Worm (Caenorhabditis elegans): ENCODE results near the gene ZK1290.13.

Gene ZK1290.13

DNA sequence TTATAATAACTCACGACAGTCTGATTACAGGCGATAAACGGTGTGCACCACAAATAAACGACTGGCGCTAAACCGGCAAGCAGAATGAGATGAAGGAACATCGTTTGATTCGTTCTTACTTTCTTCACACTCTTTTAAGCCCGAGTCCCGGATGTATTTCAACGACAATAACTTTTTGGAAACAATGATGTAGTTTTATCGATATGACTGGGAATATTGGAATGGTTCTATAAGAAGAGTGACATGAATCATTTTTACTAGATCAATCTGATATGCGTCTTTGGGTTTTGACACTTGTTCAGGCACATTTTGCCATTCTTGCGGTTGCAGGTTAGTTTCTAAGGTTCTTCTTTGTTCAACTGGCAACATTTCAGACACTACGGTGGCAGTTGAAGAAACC is 26.7 kb downstream of the ZK1290.13 start, which contains the start of the genes ZK1290.11 and ZK1290.1:
Gene ZK1290.11, minus strand, starts transcription at position 101 of the 400 bp plus-strand sequence.
Gene ZK1290.1, plus strand, starts transcription at position 271 of the 400 bp plus-strand sequence.
- TF ChIP-seq ces-1 (GFP tag; optimal IDR thresholded peaks at IDR 0.05) (no peak), Y48G9A.11 (GFP tag; IDR thresholded peaks at IDR 0.05) (no peak), F49E8.2 (tag; optimal IDR thresholded peaks at IDR 0.05; ENCODE audit: borderline replicate concordance) (no peak), F26F4.8 (GFP tag; conservative IDR thresholded peaks at IDR 0.05) (no peak), dpl-1 (GFP tag; optimal IDR thresholded peaks at IDR 0.05) (no peak), T20F7.1 (GFP tag; optimal IDR thresholded peaks at IDR 0.05) (no peak), madf-5 (GFP tag; IDR thresholded peaks at IDR 0.05) (no peak)

- TF ChIP-seq hlh-11 (tag; optimal IDR thresholded peaks at IDR 0.05) (no peak), unc-62 (GFP tag; optimal IDR thresholded peaks at IDR 0.05 in 1 of 2) (peak in 1 of 2 experiments; percentile 87), unc-62 (tag; optimal IDR thresholded peaks at IDR 0.05) (no peak)
Observed at ce11 chrII:7562616-7563015, 27.8 kb downstream of the ZK1290.13 start.

- TF ChIP-seq tag-97 (GFP tag; IDR thresholded peaks at IDR 0.05): no peak
Observed at ce11 chrII:7570305-7570704, 35.5 kb downstream of the ZK1290.13 start, which contains the start of gene F35D2.3. F35D2.3 (plus strand) TSS chrII:7570605.

- TF ChIP-seq spr-1 (tag; optimal IDR thresholded peaks at IDR 0.05) (no peak), madf-5 (GFP tag; IDR thresholded peaks at IDR 0.05) (0 out of 4 replicates have a peak, but pooled peaks of 1 of the 2 experiments have one; percentile 13), nhr-28 (tag; optimal IDR thresholded peaks at IDR 0.05) (no peak), snpc-1.2 (GFP tag; IDR thresholded peaks at IDR 0.05) (no peak)
Observed at ce11 chrII:7570820-7571219, 36.0 kb downstream of the ZK1290.13 start.

DNA sequence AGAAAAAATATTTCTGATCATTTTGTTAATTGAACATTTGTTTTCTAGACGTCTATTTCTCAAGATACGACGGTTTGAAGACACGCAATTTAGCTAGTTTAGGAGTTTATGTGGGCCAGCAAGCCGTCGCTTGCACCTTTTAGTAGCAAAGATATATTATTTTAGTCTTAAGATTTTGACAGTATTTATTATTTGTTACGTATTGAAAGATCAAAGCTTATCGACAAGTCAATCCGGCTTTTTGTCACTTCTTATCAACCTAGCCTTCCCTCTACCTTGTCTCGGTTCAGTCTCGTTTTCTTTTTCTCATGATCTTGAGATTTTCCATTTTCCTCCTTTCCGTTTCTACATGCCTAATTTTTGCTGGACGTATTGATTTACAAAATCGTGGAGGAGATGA is 39.3 kb downstream of the ZK1290.13 start, which contains the start of gene F35D2.2:
Gene F35D2.2, plus strand, starts transcription at position 301 of the 400 bp plus-strand sequence.
- TF ChIP-seq aha-1 (tag) (peak; percentile 53), lin-1 (GFP tag; IDR thresholded peaks at IDR 0.05) (no peak)

DNA sequence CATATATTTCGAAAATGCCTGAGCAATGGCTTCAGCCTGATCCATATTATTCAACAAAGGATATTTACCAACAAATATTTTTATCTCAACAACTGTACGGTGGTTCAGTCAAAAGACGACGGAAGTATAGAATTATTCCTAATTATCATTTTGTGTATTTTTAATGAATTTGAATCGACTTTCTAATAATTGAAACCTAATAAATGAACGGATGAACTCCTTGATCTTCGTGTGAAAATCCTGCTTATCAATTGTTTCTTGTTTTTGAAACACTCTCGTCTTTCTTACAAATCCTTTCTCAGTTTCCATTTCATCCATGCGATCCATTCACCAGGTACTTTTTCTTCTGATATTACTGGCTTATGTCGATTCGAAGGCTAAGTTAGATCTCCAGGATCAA is 40.8 kb downstream of the ZK1290.13 start, which contains the start of gene F35D2.1:
Gene F35D2.1, plus strand, starts transcription at position 301 of the 400 bp plus-strand sequence.
- no peak for TF ChIP-seq pqm-1 (tag; optimal IDR thresholded peaks at IDR 0.05)

ce11 chrII:7577412-7577811 is 42.6 kb downstream of the ZK1290.13 start, which contains the start of gene F35D2.6:
F35D2.6 (plus strand) TSS chrII:7577712.
- TF ChIP-seq D1046.2 (GFP tag; IDR thresholded peaks at IDR 0.05) (no peak), ceh-32 (tag; optimal IDR thresholded peaks at IDR 0.05; ENCODE audit: poor library complexity) (no peak), ama-1 (optimal IDR thresholded peaks at IDR 0.05) (no peak), ZK337.2 (GFP tag; IDR thresholded peaks at IDR 0.05) (no peak), Y75B8A.6 (GFP tag; IDR thresholded peaks at IDR 0.05) (no peak), vab-7 (GFP tag; IDR thresholded peaks at IDR 0.05) (no peak), nhr-28 (tag; optimal IDR thresholded peaks at IDR 0.05) (no peak), nhr-111 (GFP tag; optimal IDR thresholded peaks at IDR 0.05) (no peak), snpc-4 (tag; optimal IDR thresholded peaks at IDR 0.05) (no peak), nhr-48 (tag; optimal IDR thresholded peaks at IDR 0.05) (no peak), lin-15B (tag; optimal IDR thresholded peaks at IDR 0.05) (no peak), mdt-29 (GFP tag; IDR thresholded peaks at IDR 0.05) (no peak), mxl-3 (GFP tag; optimal IDR thresholded peaks at IDR 0.05) (no peak), dmd-6 (GFP tag; IDR thresholded peaks at IDR 0.05) (no peak), R02D3.7 (tag; optimal IDR thresholded peaks at IDR 0.05) (no peak), mes-2 (tag; optimal IDR thresholded peaks at IDR 0.05; ENCODE audit: poor library complexity, severe bottlenecking) (no peak)

All from whole organism, L4 larva.